Fruit fly (Drosophila melanogaster) whole organism, wandering third instar larva: ENCODE results near the gene lark.

Experiments
- OdsH ChIP-seq: fragments of 200-800 bp; sonication (Bioruptor generic); optimal IDR thresholded peaks from 2 replicates; lab custom pipeline; 2016; ENCODE audit warnings: missing biosample characterization, mild to moderate bottlenecking, missing genetic modification characterization
- Sp1 ChIP-seq: fragments of 200-800 bp; sonication (Bioruptor generic); optimal IDR thresholded peaks from 3 replicates; lab custom pipeline; 2019; ENCODE audit warnings: missing biosample characterization, mild to moderate bottlenecking, missing genetic modification characterization, moderate library complexity
- sage ChIP-seq: fragments of 200-800 bp; sonication (Bioruptor generic); optimal IDR thresholded peaks from 2 replicates; lab custom pipeline; 2016; ENCODE audit warnings: missing biosample characterization, mild to moderate bottlenecking, missing genetic modification characterization
- usp ChIP-seq: fragments of >200 bp; optimal IDR thresholded peaks from 2 replicates; lab custom pipeline; 2017; ENCODE audit warnings: missing biosample characterization, missing genetic modification characterization

- TF ChIP-seq sage (GFP tag; lab: Kevin White, UChicago) (peak; percentile 20), Sp1 (no peak), usp (no peak), OdsH (no peak)
Observed at dm6 chr3L:7368934-7369333, 29.9 kb downstream of the lark start, which contains the start of gene Sh3beta.
